Worm (Caenorhabditis elegans): ENCODE results near the gene F43C1.5.

Gene F43C1.5

ce11 chrIII:4242225-4242862 lies 13.4 kb downstream of the F43C1.5 start, which contains the start of gene F43C1.7:
Gene F43C1.7, minus strand, starts transcription at chrIII:4242575.
- TF ChIP-seq unc-62 (GFP tag; optimal IDR thresholded peaks at IDR 0.05) = no peak

DNA sequence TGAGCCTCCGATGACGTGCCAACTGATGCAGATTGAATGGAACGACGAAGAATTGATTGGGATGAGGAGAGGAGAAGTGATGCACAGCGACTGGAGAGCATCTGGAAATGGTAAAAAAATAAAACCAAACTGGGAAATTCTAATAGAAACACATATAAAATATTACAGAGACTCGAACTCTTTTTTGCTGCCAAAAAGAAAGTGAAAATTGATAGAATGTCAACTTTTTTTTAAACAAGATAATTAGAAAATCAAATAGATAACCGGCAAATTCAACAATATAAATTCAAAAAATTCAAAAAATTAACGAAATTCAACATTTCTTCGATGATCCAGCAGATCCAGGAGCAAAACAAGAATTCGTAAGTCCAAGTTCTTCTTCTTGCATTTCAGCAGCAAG lies 14.5 kb downstream of the F43C1.5 start, which contains the start of gene mrpl-21:
TSS of gene mrpl-21 (minus strand) at position 101 of the 400 bp plus-strand sequence.
- no peak for TF ChIP-seq unc-62 (GFP tag; optimal IDR thresholded peaks at IDR 0.05)

- TF ChIP-seq unc-62 (GFP tag; optimal IDR thresholded peaks at IDR 0.05) = no peak
Measured at ce11 chrIII:4244285-4244684, 15.3 kb downstream of the F43C1.5 start, which contains the start of gene zhit-2. Gene zhit-2, minus strand, starts transcription at chrIII:4244385.

ce11 chrIII:4247571-4247970 lies 18.6 kb downstream of the F43C1.5 start, which contains the start of gene Y44F5A.1:
Gene Y44F5A.1, minus strand, starts transcription at chrIII:4247671.
- TF ChIP-seq unc-62 (GFP tag; optimal IDR thresholded peaks at IDR 0.05) = no peak

ce11 chrIII:4257896-4258295 lies 29.0 kb downstream of the F43C1.5 start:
- TF ChIP-seq unc-62 (GFP tag; optimal IDR thresholded peaks at IDR 0.05) = no peak

DNA sequence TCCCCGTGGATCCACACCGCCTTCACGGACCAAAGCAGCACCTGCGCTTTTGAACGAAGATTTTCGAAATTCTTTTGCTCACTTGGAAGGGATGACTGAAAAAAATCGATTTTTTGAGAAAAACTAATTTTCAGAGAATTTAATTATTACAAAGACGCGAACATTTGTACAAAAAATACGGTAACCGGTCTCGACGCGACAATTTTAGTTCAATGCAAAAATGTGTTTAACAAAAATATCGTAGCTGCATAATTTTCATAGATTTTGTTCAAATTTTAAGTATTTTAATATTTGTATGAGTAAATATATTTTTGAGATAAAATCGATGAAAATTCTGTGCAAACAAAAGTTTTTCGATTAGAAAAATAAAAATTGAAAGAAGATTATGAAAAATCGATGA lies 34.1 kb downstream of the F43C1.5 start, which contains the start of gene T08A11.1:
TSS of gene T08A11.1 (minus strand) at position 101 of the 400 bp plus-strand sequence.
- TF ChIP-seq unc-62 (GFP tag; optimal IDR thresholded peaks at IDR 0.05) = no peak

- TF ChIP-seq unc-62 (GFP tag; optimal IDR thresholded peaks at IDR 0.05) = no peak
Measured at ce11 chrIII:4265892-4266291, 37.0 kb downstream of the F43C1.5 start.

ce11 chrIII:4269220-4269935 lies 40.4 kb downstream of the F43C1.5 start, which contains the start of the genes sftb-1 and R10E4.1:
Gene sftb-1, minus strand, starts transcription at chrIII:4269270.
Gene R10E4.1, plus strand, starts transcription at chrIII:4269743.
- TF ChIP-seq unc-62 (GFP tag; optimal IDR thresholded peaks at IDR 0.05) = no peak

- no peak for TF ChIP-seq unc-62 (GFP tag; optimal IDR thresholded peaks at IDR 0.05)
Measured at ce11 chrIII:4271059-4271458, 42.1 kb downstream of the F43C1.5 start.

- TF ChIP-seq unc-62 (GFP tag; optimal IDR thresholded peaks at IDR 0.05) = no peak
Measured at ce11 chrIII:4272864-4273263, 43.9 kb downstream of the F43C1.5 start.

DNA sequence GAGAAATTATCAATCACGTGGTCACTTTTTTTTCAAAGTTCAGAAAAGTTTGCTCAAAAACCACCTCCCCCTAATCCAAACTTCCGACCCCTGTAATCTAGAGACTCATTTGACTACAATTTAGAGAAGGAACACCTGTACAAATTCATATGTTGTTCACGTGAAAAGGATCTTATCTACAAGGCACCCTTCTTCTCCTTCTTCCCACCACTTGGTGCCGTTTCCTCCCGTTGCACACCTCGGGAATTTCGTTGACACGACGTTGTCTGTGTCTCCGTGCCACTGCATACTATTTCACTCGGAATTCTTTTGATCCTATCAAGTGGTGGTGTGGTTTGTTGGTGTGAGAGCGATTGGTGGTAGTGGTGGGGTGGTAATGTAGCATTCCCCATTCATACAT lies 45.6 kb downstream of the F43C1.5 start:
- TF ChIP-seq unc-62 (GFP tag; optimal IDR thresholded peaks at IDR 0.05) = no peak

DNA sequence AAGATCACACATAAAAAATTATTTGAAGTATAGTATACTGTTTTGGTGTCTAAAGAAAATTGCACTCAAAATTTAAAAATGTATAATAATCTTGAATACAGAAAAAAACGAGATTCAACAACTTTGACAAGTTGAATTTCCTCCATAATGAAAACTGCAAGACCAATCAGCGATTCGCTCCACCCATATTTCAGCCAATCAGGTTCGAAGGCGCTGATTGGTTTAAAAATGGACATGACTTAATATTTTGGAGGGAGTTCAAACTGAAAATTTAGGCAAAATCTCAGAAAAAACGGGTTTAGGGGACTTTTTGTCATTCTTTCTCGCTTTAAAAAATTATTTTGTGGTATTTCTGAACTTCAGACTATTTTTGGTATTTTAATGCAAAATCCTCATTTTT lies 46.8 kb downstream of the F43C1.5 start:
- no peak for TF ChIP-seq unc-62 (GFP tag; optimal IDR thresholded peaks at IDR 0.05)

ce11 chrIII:4276277-4276676 lies 47.3 kb downstream of the F43C1.5 start:
- no peak for TF ChIP-seq unc-62 (GFP tag; optimal IDR thresholded peaks at IDR 0.05)

DNA sequence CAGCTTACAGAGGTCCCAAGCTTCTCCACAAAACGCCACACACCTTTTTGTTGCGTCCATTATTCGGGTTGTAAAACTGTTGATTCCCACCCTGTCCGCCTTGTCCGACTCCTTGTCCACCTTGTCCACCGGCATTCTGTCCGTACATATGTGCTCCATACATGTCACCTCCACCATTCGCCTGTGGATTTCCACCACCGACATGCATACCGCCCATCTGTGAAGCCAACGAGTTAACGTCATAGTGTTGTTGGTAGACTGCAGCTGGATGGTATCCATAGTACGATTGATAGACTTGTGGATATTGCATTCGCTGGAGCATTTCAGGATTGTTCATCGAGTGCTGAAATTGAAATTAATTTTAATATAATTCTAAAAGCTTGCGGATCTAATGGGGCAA lies 48.8 kb downstream of the F43C1.5 start:
- TF ChIP-seq unc-62 (GFP tag; optimal IDR thresholded peaks at IDR 0.05) = no peak

DNA sequence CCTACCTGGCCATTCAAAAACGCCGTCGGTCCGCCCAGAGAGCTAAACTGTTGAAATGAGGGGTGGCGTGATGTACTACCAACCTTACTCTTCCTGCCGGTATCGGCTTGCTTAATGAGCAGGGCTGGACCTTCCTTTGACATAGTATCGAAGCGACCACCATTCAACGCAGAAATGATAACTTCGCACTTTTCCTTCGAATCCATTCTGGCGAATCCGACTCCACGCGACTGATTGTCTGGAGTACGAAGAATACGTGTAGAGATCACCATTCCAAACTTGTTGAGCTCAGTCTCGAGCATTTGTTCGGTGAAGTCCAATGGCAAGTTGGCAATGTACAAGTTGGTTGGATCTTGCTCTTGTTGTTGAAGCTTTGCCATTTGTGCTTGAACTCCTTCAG lies 49.3 kb downstream of the F43C1.5 start:
- TF ChIP-seq unc-62 (GFP tag; optimal IDR thresholded peaks at IDR 0.05) = no peak
